Fruit fly (Drosophila melanogaster) whole organism, embryonic: ENCODE measurements around the gene Cdc6.
A peak's percentile ranks its signal among the peaks of the same experiment; 100 is the strongest.

Source experiments
- CG10209 ChIP-seq: fragments of 200-800 bp; sonication (Bioruptor generic); optimal IDR thresholded peaks from 3 replicates; lab custom pipeline; 2017; ENCODE audit warnings: missing biosample characterization, mild to moderate bottlenecking, missing genetic modification characterization, missing genetic modification reagents
- CG11085 ChIP-seq: fragments of 200-800 bp; sonication (Bioruptor generic); IDR thresholded peaks from 2 replicates; pipeline ENCODE4 v1.3.6; 2022; ENCODE audit warnings: missing biosample characterization, missing genetic modification characterization
- CG12155 ChIP-seq: fragments of 200-800 bp; sonication (Bioruptor generic); optimal IDR thresholded peaks from 3 replicates; lab custom pipeline; 2016; ENCODE audit warnings: missing biosample characterization, missing genetic modification characterization
- CG12236 ChIP-seq: fragments of 200-800 bp; sonication (Bioruptor generic); optimal IDR thresholded peaks from 2 replicates; lab custom pipeline; 2016; ENCODE audit warnings: missing biosample characterization, missing genetic modification characterization
- CG13775 ChIP-seq: fragments of 200-800 bp; sonication (Bioruptor generic); optimal IDR thresholded peaks from 3 replicates; lab custom pipeline; 2017; ENCODE audit warnings: missing biosample characterization, mild to moderate bottlenecking, missing genetic modification characterization
- CG14014 ChIP-seq: fragments of 200-800 bp; sonication (Bioruptor generic); IDR thresholded peaks from 2 replicates; pipeline ENCODE4 v1.3.6; 2022; ENCODE audit warnings: missing biosample characterization, missing genetic modification characterization
- CG14050 ChIP-seq: fragments of 200-800 bp; sonication (Bioruptor generic); IDR thresholded peaks from 3 replicates; pipeline ENCODE4 v1.3.6; 2022; ENCODE audit warnings: missing biosample characterization, missing genetic modification characterization
- CG14667 ChIP-seq: fragments of 200-800 bp; sonication (Bioruptor generic); IDR thresholded peaks from 2 replicates; pipeline ENCODE4 v1.3.6; 2022; ENCODE audit warnings: missing biosample characterization, missing genetic modification characterization
- CG17385 ChIP-seq: fragments of 200-800 bp; sonication (Bioruptor generic); optimal IDR thresholded peaks from 3 replicates; lab custom pipeline; 2018; ENCODE audit warnings: missing biosample characterization, mild to moderate bottlenecking, missing genetic modification characterization
- CG17612 ChIP-seq: fragments of 200-800 bp; sonication (Bioruptor generic); IDR thresholded peaks from 2 replicates; pipeline ENCODE4 v1.3.6; 2022; ENCODE audit warnings: missing biosample characterization, missing genetic modification characterization
- CG1832 ChIP-seq: fragments of 200-800 bp; sonication (Bioruptor generic); optimal IDR thresholded peaks from 2 replicates; lab custom pipeline; 2017; ENCODE audit warnings: missing biosample characterization, mild to moderate bottlenecking, missing genetic modification characterization, inconsistent platforms
- CG18599 ChIP-seq: fragments of 200-800 bp; sonication (Bioruptor generic); optimal IDR thresholded peaks from 3 replicates; lab custom pipeline; 2017; ENCODE audit warnings: missing biosample characterization, missing genetic modification characterization, mild to moderate bottlenecking, moderate library complexity, missing genetic modification reagents
- CG3407 ChIP-seq: fragments of 200-800 bp; sonication (Bioruptor generic); optimal IDR thresholded peaks from 2 replicates; lab custom pipeline; 2018; ENCODE audit warnings: missing biosample characterization, mild to moderate bottlenecking, missing genetic modification characterization
- CG4424 ChIP-seq: fragments of 200-800 bp; sonication (Bioruptor generic); optimal IDR thresholded peaks from 3 replicates; lab custom pipeline; 2016; ENCODE audit warnings: missing biosample characterization, missing genetic modification characterization
- CG6254 ChIP-seq: fragments of 200-800 bp; sonication (Bioruptor generic); optimal IDR thresholded peaks from 3 replicates; lab custom pipeline; 2017; ENCODE audit warnings: mild to moderate bottlenecking, missing biosample characterization, missing genetic modification reagents, missing genetic modification characterization
- CG6689 ChIP-seq: fragments of 200-800 bp; sonication (Bioruptor generic); IDR thresholded peaks from 2 replicates; pipeline ENCODE4 v1.3.6; 2022; ENCODE audit warnings: missing biosample characterization, missing genetic modification characterization
- CG7556 ChIP-seq: fragments of 200-800 bp; sonication (Bioruptor generic); optimal IDR thresholded peaks from 2 replicates; lab custom pipeline; 2017; ENCODE audit warnings: missing biosample characterization, mild to moderate bottlenecking, missing genetic modification characterization
- CG7928 ChIP-seq: fragments of 200-800 bp; sonication (Bioruptor generic); optimal IDR thresholded peaks from 2 replicates; lab custom pipeline; 2017; ENCODE audit warnings: missing biosample characterization, mild to moderate bottlenecking, missing genetic modification characterization
- CG7987 ChIP-seq: fragments of 200-800 bp; sonication (Bioruptor generic); optimal IDR thresholded peaks from 2 replicates; lab custom pipeline; 2018; ENCODE audit warnings: missing biosample characterization, mild to moderate bottlenecking, missing genetic modification characterization, moderate library complexity
- CG9876 ChIP-seq: fragments of 200-800 bp; sonication (Bioruptor generic); optimal IDR thresholded peaks from 2 replicates; lab custom pipeline; 2016; ENCODE audit warnings: missing biosample characterization, missing genetic modification characterization
- CTCF ChIP-seq: fragments of 200-800 bp; sonication (Bioruptor generic); optimal IDR thresholded peaks from 2 replicates; lab custom pipeline; 2017; ENCODE audit warnings: missing biosample characterization, mild to moderate bottlenecking, missing genetic modification characterization, moderate library complexity
- CoRest ChIP-seq: fragments of 200-800 bp; sonication (Bioruptor generic); optimal IDR thresholded peaks from 3 replicates; lab custom pipeline; 2018; ENCODE audit warnings: missing biosample characterization, mild to moderate bottlenecking, missing genetic modification characterization, moderate library complexity
- Deaf1 ChIP-seq: fragments of 200-800 bp; optimal IDR thresholded peaks from 3 replicates; lab custom pipeline; 2019; ENCODE audit warnings: missing biosample characterization, mild to moderate bottlenecking, missing genetic modification characterization, moderate library complexity
- Hmr ChIP-seq: fragments of 200-800 bp; sonication (Bioruptor generic); optimal IDR thresholded peaks from 3 replicates; lab custom pipeline; 2017; ENCODE audit warnings: mild to moderate bottlenecking, missing biosample characterization, missing genetic modification reagents, missing genetic modification characterization
- Hmx ChIP-seq: fragments of 200-800 bp; sonication (Bioruptor generic); optimal IDR thresholded peaks from 2 replicates; lab custom pipeline; 2016; ENCODE audit warnings: missing biosample characterization, missing genetic modification characterization
- Hr78 ChIP-seq, 2 experiments: fragments of 200-800 bp in 1 of 2; fragments of >200 bp in 1 of 2; sonication (Bioruptor generic) in 1 of 2; optimal IDR thresholded peaks; 2 replicates each; lab custom pipeline; 2017 to 2019; ENCODE audit warnings: missing biosample characterization in 2 of 2, missing genetic modification characterization in 2 of 2, mild to moderate bottlenecking in 1 of 2, moderate library complexity in 1 of 2
- MTF-1 ChIP-seq: fragments of 200-800 bp; sonication (Bioruptor generic); optimal IDR thresholded peaks from 2 replicates; lab custom pipeline; 2018; ENCODE audit warnings: missing biosample characterization, mild to moderate bottlenecking, missing genetic modification characterization, borderline replicate concordance
- YL-1 ChIP-seq: fragments of 200-800 bp; sonication (Bioruptor generic); optimal IDR thresholded peaks from 3 replicates; lab custom pipeline; 2017; ENCODE audit warnings: missing biosample characterization, mild to moderate bottlenecking, missing genetic modification characterization
- bigmax ChIP-seq: fragments of 200-800 bp; sonication (Bioruptor generic); optimal IDR thresholded peaks from 2 replicates; lab custom pipeline; 2018; ENCODE audit warnings: missing biosample characterization, mild to moderate bottlenecking, missing genetic modification characterization
- cato ChIP-seq: fragments of 200-800 bp; sonication (Bioruptor generic); optimal IDR thresholded peaks from 2 replicates; lab custom pipeline; 2016; ENCODE audit warnings: missing biosample characterization, missing genetic modification characterization, borderline replicate concordance
- chinmo ChIP-seq: fragments of 200-800 bp; sonication (Bioruptor generic); IDR thresholded peaks from 4 replicates; pipeline ENCODE4 v1.3.6; 2022; ENCODE audit warnings: missing biosample characterization, missing genetic modification characterization; ENCODE audit not compliant: partially characterized antibody
- crp ChIP-seq, 2 experiments: fragments of 200-800 bp; sonication (Bioruptor generic); optimal IDR thresholded peaks; 2 replicates in 1 of 2; 3 replicates in 1 of 2; lab custom pipeline; 2017; ENCODE audit warnings: missing biosample characterization in 2 of 2, missing genetic modification characterization in 2 of 2, mild to moderate bottlenecking in 1 of 2, moderate library complexity in 1 of 2
- dmrt99B ChIP-seq: fragments of 200-800 bp; sonication (Bioruptor generic); optimal IDR thresholded peaks from 2 replicates; lab custom pipeline; 2018; ENCODE audit warnings: missing biosample characterization, mild to moderate bottlenecking, missing genetic modification characterization, moderate library complexity
- ewg ChIP-seq: fragments of 200-800 bp; sonication (Bioruptor generic); optimal IDR thresholded peaks from 3 replicates; lab custom pipeline; 2017; ENCODE audit warnings: mild to moderate bottlenecking, missing biosample characterization, missing genetic modification reagents, missing genetic modification characterization
- ftz-f1 ChIP-seq: fragments of 200-800 bp; sonication (Bioruptor generic); optimal IDR thresholded peaks from 2 replicates; lab custom pipeline; 2016; ENCODE audit warnings: missing biosample characterization, missing genetic modification characterization
- ind ChIP-seq: fragments of 200-800 bp; sonication (Bioruptor generic); optimal IDR thresholded peaks from 3 replicates; lab custom pipeline; 2016; ENCODE audit warnings: missing biosample characterization, missing genetic modification characterization
- kni ChIP-seq: fragments of 200-800 bp; sonication (Bioruptor generic); optimal IDR thresholded peaks from 3 replicates; lab custom pipeline; 2017; ENCODE audit warnings: mild to moderate bottlenecking, missing biosample characterization, missing genetic modification reagents, missing genetic modification characterization
- nau ChIP-seq: fragments of 200-800 bp; sonication (Bioruptor generic); optimal IDR thresholded peaks from 3 replicates; lab custom pipeline; 2017; ENCODE audit warnings: missing biosample characterization, mild to moderate bottlenecking, missing genetic modification characterization, missing genetic modification reagents
- onecut ChIP-seq: fragments of 200-800 bp; sonication (Bioruptor generic); IDR thresholded peaks from 2 replicates; pipeline ENCODE4 v1.3.6; 2022; ENCODE audit warnings: missing biosample characterization, missing genetic modification characterization
- phol ChIP-seq: fragments of 200-800 bp; sonication (Bioruptor generic); optimal IDR thresholded peaks from 3 replicates; lab custom pipeline; 2018; ENCODE audit warnings: missing biosample characterization, mild to moderate bottlenecking, missing genetic modification characterization, moderate library complexity
- pum ChIP-seq: fragments of 200-800 bp; sonication (Bioruptor generic); optimal IDR thresholded peaks from 2 replicates; lab custom pipeline; 2016; ENCODE audit warnings: missing biosample characterization, missing genetic modification characterization
- rib ChIP-seq: fragments of 200-800 bp; sonication (Bioruptor generic); IDR thresholded peaks from 2 replicates; pipeline ENCODE4 v1.3.6; 2022; ENCODE audit warnings: missing biosample characterization, missing genetic modification characterization
- seq ChIP-seq: fragments of 200-800 bp; sonication (Bioruptor generic); IDR thresholded peaks from 2 replicates; pipeline ENCODE4 v1.3.6; 2022; ENCODE audit warnings: missing biosample characterization, missing genetic modification characterization
- sim ChIP-seq: fragments of 200-800 bp; sonication (Bioruptor generic); IDR thresholded peaks from 2 replicates; pipeline ENCODE4 v1.3.6; 2022; ENCODE audit warnings: missing biosample characterization, missing genetic modification characterization
- sima ChIP-seq: fragments of 200-800 bp; sonication (Bioruptor generic); optimal IDR thresholded peaks from 2 replicates; lab custom pipeline; 2016; ENCODE audit warnings: missing biosample characterization, missing genetic modification characterization
- stc ChIP-seq: fragments of 200-800 bp; sonication (Bioruptor generic); IDR thresholded peaks from 2 replicates; pipeline ENCODE4 v1.3.6; 2022; ENCODE audit warnings: missing biosample characterization, missing genetic modification characterization
- toy ChIP-seq: fragments of 200-800 bp; sonication (Bioruptor generic); IDR thresholded peaks from 2 replicates; pipeline ENCODE4 v1.3.6; 2022; ENCODE audit warnings: missing biosample characterization, missing genetic modification characterization
- zen2 ChIP-seq: fragments of 200-800 bp; sonication (Bioruptor generic); IDR thresholded peaks from 3 replicates; pipeline ENCODE4 v1.3.6; 2022; ENCODE audit warnings: missing biosample characterization, missing genetic modification characterization; ENCODE audit not compliant: partially characterized antibody

Cdc6 gene

dm6 chr3L:8600752-8601433, 33.0 kb downstream of the Cdc6 start, which contains the start of the genes Nelf-E and RpL14 (continued):
- TF ChIP-seq CG12236 (peak; percentile 90), CG3407 (GFP tag; lab: Kevin White, UChicago) (peak; percentile 94), CG18599 (peak; percentile 97), CoRest (tag; lab: Kevin White, UChicago) (peak; percentile 87), crp (GFP tag; optimal IDR thresholded peaks at IDR 0.05; lab: Kevin White, UChicago) (peak in 1 of 2 experiments; percentile 74), kni (GFP tag; lab: Kevin White, UChicago) (peak; percentile 91), toy (peak; percentile 80; the same call in 1 of the 2 replicates), CG13775 (GFP tag; lab: Kevin White, UChicago) (peak; percentile 97), YL-1 (GFP tag; lab: Kevin White, UChicago) (peak; percentile 100), CG17385 (GFP tag; lab: Kevin White, UChicago) (peak; percentile 92), zen2 (GFP tag; lab: Robert Waterston, UW) (no peak), CG11085 (GFP tag; lab: Robert Waterston, UW) (peak; percentile 93), CG14014 (GFP tag; lab: Robert Waterston, UW) (peak; percentile 92), ftz-f1 (peak; percentile 89), CG7928 (GFP tag; lab: Kevin White, UChicago) (peak; percentile 76), CTCF (GFP tag; lab: Kevin White, UChicago) (peak; percentile 70), Hmr (GFP tag; lab: Kevin White, UChicago) (peak; percentile 98), onecut (GFP tag; lab: Robert Waterston, UW) (peak; percentile 95), CG10209 (GFP tag; lab: Kevin White, UChicago) (peak; percentile 96), stc (peak; percentile 92), rib (GFP tag; lab: Robert Waterston, UW) (peak; percentile 84), CG9876 (GFP tag; lab: Kevin White, UChicago) (peak; percentile 97), CG4424 (peak; percentile 92), ewg (GFP tag; lab: Kevin White, UChicago) (peak; percentile 91), pum (GFP tag; lab: Kevin White, UChicago) (peak; percentile 92), sima (GFP tag; lab: Kevin White, UChicago) (peak; percentile 87), MTF-1 (GFP tag; lab: Kevin White, UChicago) (peak; percentile 98), CG1832 (GFP tag; lab: Kevin White, UChicago) (peak; percentile 55), cato (GFP tag; lab: Kevin White, UChicago) (peak; percentile 85), seq (GFP tag; lab: Robert Waterston, UW) (peak; percentile 88), CG6689 (GFP tag; lab: Robert Waterston, UW) (peak; percentile 86), bigmax (peak; percentile 86), Deaf1 (tag; lab: Kevin White, UChicago) (no peak), CG14667 (peak; percentile 81), dmrt99B (tag; lab: Kevin White, UChicago) (peak; percentile 86), Hr78 (GFP tag; optimal IDR thresholded peaks at IDR 0.05; lab: Kevin White, UChicago) (no peak), CG14050 (GFP tag; lab: Robert Waterston, UW) (peak; percentile 89), Hmx (GFP tag; lab: Kevin White, UChicago) (no peak), CG7987 (GFP tag; lab: Kevin White, UChicago) (peak; percentile 99), CG12155 (GFP tag; lab: Kevin White, UChicago) (peak; percentile 88), phol (tag; lab: Kevin White, UChicago) (peak; percentile 100), CG7556 (peak; percentile 89), CG17612 (GFP tag; lab: Robert Waterston, UW) (peak; percentile 80; the same call in 1 of the 2 replicates), nau (GFP tag; lab: Kevin White, UChicago) (no peak), ind (GFP tag; lab: Kevin White, UChicago) (peak; percentile 84), CG6254 (GFP tag; lab: Kevin White, UChicago) (peak; percentile 88), chinmo (GFP tag; lab: Robert Waterston, UW) (no peak), sim (GFP tag; lab: Robert Waterston, UW) (peak; percentile 86)
